Worm (Caenorhabditis elegans) whole organism, midembryonic: ENCODE results near the gene rfth-1.

ENCODE experiments used
- T22C8.4 ChIP-seq: fragments of 200-800 bp; sonication (Bioruptor generic); IDR thresholded peaks from 2 replicates; pipeline ENCODE4 v1.3.6; 2022; ENCODE audit warnings: missing genetic modification characterization, missing compliant biosample characterization
- cog-1 ChIP-seq: sonication (generic microtip); optimal IDR thresholded peaks from 2 replicates; lab custom pipeline; 2016; ENCODE audit warnings: missing genetic modification characterization, missing compliant biosample characterization
- flt-1 ChIP-seq: fragments of 200-800 bp; sonication (Bioruptor generic); IDR thresholded peaks from 2 replicates; pipeline ENCODE4 v1.3.6; 2022; ENCODE audit warnings: missing genetic modification characterization, missing compliant biosample characterization
- klf-2 ChIP-seq: fragments of 200-800 bp; sonication (Bioruptor generic); conservative IDR thresholded peaks from 2 replicates; pipeline ENCODE4 v1.3.6; 2022; ENCODE audit warnings: missing genetic modification reagents, missing genetic modification characterization, missing compliant biosample characterization
- med-1 ChIP-seq: sonication (generic microtip); optimal IDR thresholded peaks from 2 replicates; lab custom pipeline; 2017; ENCODE audit warnings: missing genetic modification characterization, mild to moderate bottlenecking, missing compliant biosample characterization, antibody characterized with exemption, missing genetic modification reagents; ENCODE audit not compliant: insufficient read depth
- ref-1 ChIP-seq: fragments of 200-800 bp; sonication (Bioruptor generic); conservative IDR thresholded peaks from 2 replicates; pipeline ENCODE4 v1.3.6; 2022; ENCODE audit warnings: missing genetic modification reagents, missing genetic modification characterization, missing compliant biosample characterization
- tab-1 ChIP-seq: fragments of 200-800 bp; sonication (Bioruptor generic); IDR thresholded peaks from 2 replicates; pipeline ENCODE4 v1.3.6; 2022; ENCODE audit warnings: missing genetic modification characterization, missing compliant biosample characterization
- ztf-23 ChIP-seq: fragments of 200-800 bp; sonication (Bioruptor generic); IDR thresholded peaks from 2 replicates; pipeline ENCODE4 v1.3.6; 2022; ENCODE audit warnings: missing genetic modification reagents, missing genetic modification characterization, missing compliant biosample characterization
- ztf-29 ChIP-seq: fragments of 200-800 bp; sonication (Bioruptor generic); IDR thresholded peaks from 2 replicates; pipeline ENCODE4 v1.3.6; 2022; ENCODE audit warnings: missing genetic modification reagents, missing genetic modification characterization, missing compliant biosample characterization

Gene rfth-1

DNA sequence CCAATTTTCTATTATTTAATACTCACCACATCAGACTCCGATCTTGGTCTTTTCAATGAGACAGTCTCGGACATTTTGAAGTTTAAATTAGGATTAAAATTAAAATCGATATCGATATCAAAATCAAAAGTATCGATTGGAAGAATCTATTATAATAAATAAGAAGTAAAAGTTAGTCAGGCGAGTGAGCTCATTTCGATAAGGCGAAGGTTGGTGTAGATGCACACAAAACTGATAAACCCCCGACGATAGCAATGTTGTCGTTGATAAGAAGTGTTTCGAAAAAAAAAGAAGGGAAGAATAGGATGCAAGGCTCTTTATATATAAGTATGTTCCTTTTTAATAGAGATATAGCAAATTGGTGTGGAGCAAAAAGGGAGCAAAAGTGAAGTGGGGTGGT, 28.6 kb downstream of the rfth-1 start, which contains the start of gene M01H9.4:
Gene M01H9.4 (minus strand): TSS at position 379 of the 400 bp plus-strand sequence.
- TF ChIP-seq ref-1 (GFP tag; lab: Robert Waterston, UW) (no peak), klf-2 (GFP tag; lab: Robert Waterston, UW) (no peak), flt-1 (no peak), T22C8.4 (GFP tag; lab: Robert Waterston, UW) (no peak), ztf-29 (GFP tag; lab: Robert Waterston, UW) (no peak), cog-1 (tag; lab: Kevin White, UChicago) (no peak), tab-1 (no peak), med-1 (GFP tag; lab: Kevin White, UChicago) (no peak), ztf-23 (GFP tag; lab: Robert Waterston, UW) (no peak)

DNA sequence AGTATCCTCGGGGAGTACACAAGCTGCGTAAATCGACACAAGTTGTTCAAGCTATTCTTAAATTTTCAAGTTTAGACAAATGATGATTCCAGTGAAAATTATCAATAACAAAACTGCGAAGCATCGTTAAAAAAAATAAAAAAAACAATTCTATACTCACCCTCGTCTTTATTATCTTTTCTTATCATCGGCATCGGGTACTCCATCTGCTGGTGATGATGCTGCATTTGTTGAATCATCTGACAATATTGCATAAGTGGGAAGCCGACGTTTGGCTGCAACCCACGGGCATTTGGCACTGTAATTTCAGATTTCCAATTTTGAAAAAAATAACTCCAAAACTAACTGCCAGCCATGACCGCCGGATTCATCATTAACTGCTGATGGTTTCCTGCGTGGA, 29.8 kb downstream of the rfth-1 start:
- TF ChIP-seq cog-1 (tag; lab: Kevin White, UChicago) (no peak), T22C8.4 (GFP tag; lab: Robert Waterston, UW) (no peak)

DNA sequence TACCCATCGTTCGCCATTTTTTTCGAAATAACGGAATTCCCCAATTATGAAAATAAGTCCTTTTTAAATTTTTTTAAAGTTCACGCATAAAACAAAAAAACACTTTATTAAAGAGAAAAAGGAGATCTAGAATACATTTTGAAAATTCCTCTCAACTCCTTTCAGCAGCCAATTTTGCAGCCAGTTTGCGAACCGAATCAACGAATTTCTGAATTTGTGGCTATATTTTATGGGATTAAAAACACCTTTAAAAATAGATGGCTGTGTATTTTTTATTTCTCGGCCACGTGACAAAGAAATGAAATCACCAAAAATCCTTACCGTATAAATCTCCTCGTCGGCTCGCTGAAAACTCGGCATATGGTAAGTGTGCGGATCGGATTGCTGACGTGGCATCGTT, 31.1 kb downstream of the rfth-1 start, which contains the start of gene M01H9.10:
Gene M01H9.10 (minus strand): TSS at position 101 of the 400 bp plus-strand sequence.
- TF ChIP-seq T22C8.4 (GFP tag; lab: Robert Waterston, UW) (no peak), ref-1 (GFP tag; lab: Robert Waterston, UW) (no peak), med-1 (GFP tag; lab: Kevin White, UChicago) (no peak), klf-2 (GFP tag; lab: Robert Waterston, UW) (no peak), ztf-23 (GFP tag; lab: Robert Waterston, UW) (no peak), cog-1 (tag; lab: Kevin White, UChicago) (no peak), flt-1 (no peak), ztf-29 (GFP tag; lab: Robert Waterston, UW) (no peak), tab-1 (no peak)

ce11 chrIV:4478612-4479011, 32.5 kb downstream of the rfth-1 start:
- TF ChIP-seq ref-1 (GFP tag; lab: Robert Waterston, UW): no peak
- TF ChIP-seq T22C8.4 (GFP tag; lab: Robert Waterston, UW): no peak
- no peak for TF ChIP-seq med-1 (GFP tag; lab: Kevin White, UChicago)

ce11 chrIV:4477009-4477471, 34.1 kb downstream of the rfth-1 start, which contains the start of gene M01H9.3:
M01H9.3 (minus strand) TSS chrIV:4477059.
- no peak for TF ChIP-seq cog-1 (tag; lab: Kevin White, UChicago)
- TF ChIP-seq ztf-23 (GFP tag; lab: Robert Waterston, UW): no peak
- no peak for TF ChIP-seq flt-1
- TF ChIP-seq med-1 (GFP tag; lab: Kevin White, UChicago): no peak
- TF ChIP-seq T22C8.4 (GFP tag; lab: Robert Waterston, UW): no peak
- TF ChIP-seq ref-1 (GFP tag; lab: Robert Waterston, UW): no peak
- TF ChIP-seq klf-2 (GFP tag; lab: Robert Waterston, UW): no peak
- TF ChIP-seq ztf-29 (GFP tag; lab: Robert Waterston, UW): no peak
- TF ChIP-seq tab-1: no peak

ce11 chrIV:4475362-4476086, 35.6 kb downstream of the rfth-1 start:
- TF ChIP-seq med-1 (GFP tag; lab: Kevin White, UChicago) (no peak), tab-1 (no peak), ztf-23 (GFP tag; lab: Robert Waterston, UW) (no peak), cog-1 (tag; lab: Kevin White, UChicago) (no peak), flt-1 (no peak), ref-1 (GFP tag; lab: Robert Waterston, UW) (no peak), klf-2 (GFP tag; lab: Robert Waterston, UW) (no peak), ztf-29 (GFP tag; lab: Robert Waterston, UW) (no peak), T22C8.4 (GFP tag; lab: Robert Waterston, UW) (no peak)

DNA sequence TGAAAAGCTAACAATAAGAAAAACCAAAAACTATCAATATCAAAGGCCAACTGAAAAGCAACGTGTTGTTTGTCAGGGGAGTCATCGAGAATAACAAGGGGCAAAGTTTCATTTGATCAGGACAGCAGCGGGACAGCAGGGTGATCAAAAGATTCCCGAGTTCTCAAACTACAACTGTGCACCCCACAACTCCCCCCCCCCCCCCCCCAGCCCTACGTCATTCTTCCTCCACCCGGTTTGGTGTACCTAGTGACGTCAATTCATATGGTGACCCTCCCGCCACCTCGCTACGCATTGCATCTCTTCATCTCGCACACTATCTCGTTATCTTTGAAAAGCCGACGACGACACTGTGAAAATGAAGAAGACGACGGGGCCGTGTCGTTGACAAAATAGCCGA, 37.3 kb downstream of the rfth-1 start:
- TF ChIP-seq T22C8.4 (GFP tag; lab: Robert Waterston, UW) (no peak), cog-1 (tag; lab: Kevin White, UChicago) (no peak), ztf-29 (GFP tag; lab: Robert Waterston, UW) (no peak), flt-1 (no peak), ref-1 (GFP tag; lab: Robert Waterston, UW) (no peak), med-1 (GFP tag; lab: Kevin White, UChicago) (no peak), klf-2 (GFP tag; lab: Robert Waterston, UW) (no peak), tab-1 (no peak), ztf-23 (GFP tag; lab: Robert Waterston, UW) (no peak)

DNA sequence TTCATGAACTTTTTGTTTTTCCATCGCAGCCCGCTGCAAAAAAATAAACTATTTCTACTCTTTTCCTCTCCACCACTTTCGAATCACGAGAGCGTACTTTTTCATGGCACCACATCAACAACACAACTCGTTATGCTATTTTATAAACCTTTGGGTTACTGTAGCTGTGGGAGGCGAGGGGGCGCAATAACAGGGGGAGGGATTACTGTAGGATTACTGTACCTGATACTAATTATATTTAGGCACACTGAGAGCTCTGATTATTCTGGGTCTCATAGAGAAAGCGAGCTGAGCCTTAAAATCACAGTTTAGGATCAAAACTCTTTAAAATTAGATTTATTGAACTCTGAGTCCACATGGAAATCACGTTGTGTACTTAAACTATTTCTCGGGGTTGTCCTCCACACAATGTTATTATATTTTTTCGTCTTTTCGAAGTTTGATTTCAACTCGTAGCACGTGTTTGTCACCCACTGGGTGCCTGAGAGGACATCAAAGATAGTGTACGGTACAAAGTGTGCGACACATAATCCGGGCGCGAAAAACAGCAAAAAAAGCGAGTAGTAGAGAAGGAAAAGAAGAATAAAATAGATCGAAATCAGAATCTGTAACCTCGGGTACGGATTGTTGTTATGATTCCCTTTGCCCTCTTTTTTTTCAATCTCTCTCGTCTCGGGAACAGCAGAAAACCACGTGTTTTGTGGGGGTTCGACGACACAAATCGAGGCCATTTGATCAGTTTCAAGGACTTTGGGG, 38.5 kb downstream of the rfth-1 start:
- no peak for TF ChIP-seq klf-2 (GFP tag; lab: Robert Waterston, UW)
- no peak for TF ChIP-seq med-1 (GFP tag; lab: Kevin White, UChicago)
- no peak for TF ChIP-seq cog-1 (tag; lab: Kevin White, UChicago)
- no peak for TF ChIP-seq ztf-23 (GFP tag; lab: Robert Waterston, UW)
- no peak for TF ChIP-seq T22C8.4 (GFP tag; lab: Robert Waterston, UW)
- TF ChIP-seq tab-1: no peak
- TF ChIP-seq flt-1: no peak
- TF ChIP-seq ztf-29 (GFP tag; lab: Robert Waterston, UW): no peak
- no peak for TF ChIP-seq ref-1 (GFP tag; lab: Robert Waterston, UW)
